Worm (Caenorhabditis elegans) whole organism, L3 larva: Measurements from ENCODE around the gene nhr-230.

Source experiments
- ZK546.5 ChIP-seq: sonication (generic microtip); optimal IDR thresholded peaks from 2 replicates; lab custom pipeline; 2017; ENCODE audit warnings: missing biosample characterization, missing genetic modification characterization
- daf-12 ChIP-seq: fragments of 150-350 bp; optimal IDR thresholded peaks from 2 replicates; lab custom pipeline; 2014; ENCODE audit warnings: missing biosample characterization, missing genetic modification reagents, missing genetic modification characterization
- elt-1 ChIP-seq: fragments of 150-350 bp; optimal IDR thresholded peaks from 2 replicates; lab custom pipeline; 2014; ENCODE audit warnings: missing biosample characterization, missing genetic modification characterization
- fkh-2 ChIP-seq: fragments of 150-350 bp; optimal IDR thresholded peaks from 2 replicates; lab custom pipeline; 2014; ENCODE audit warnings: missing biosample characterization, missing genetic modification reagents, missing genetic modification characterization
- lin-39 ChIP-seq: fragments of 150-350 bp; optimal IDR thresholded peaks from 2 replicates; lab custom pipeline; 2018; ENCODE audit warnings: missing biosample characterization, missing genetic modification reagents, missing genetic modification characterization
- nhr-237 ChIP-seq: fragments of 150-350 bp; optimal IDR thresholded peaks from 2 replicates; lab custom pipeline; 2014; ENCODE audit warnings: missing biosample characterization, missing genetic modification characterization
- nhr-76 ChIP-seq: fragments of 150-350 bp; sonication (generic microtip); optimal IDR thresholded peaks from 5 replicates; lab custom pipeline; 2014; ENCODE audit warnings: missing biosample characterization, missing genetic modification characterization
- nhr-77 ChIP-seq: fragments of 150-350 bp; optimal IDR thresholded peaks from 2 replicates; lab custom pipeline; 2014; ENCODE audit warnings: missing biosample characterization, missing genetic modification characterization
- pqm-1 ChIP-seq: fragments of 150-350 bp; optimal IDR thresholded peaks from 2 replicates; lab custom pipeline; 2017; ENCODE audit warnings: missing biosample characterization, missing genetic modification characterization, inconsistent platforms
- snpc-4 ChIP-seq: fragments of 150-350 bp; optimal IDR thresholded peaks from 2 replicates; lab custom pipeline; 2014; ENCODE audit warnings: missing biosample characterization, missing genetic modification characterization
- unc-39 ChIP-seq: sonication (generic microtip); optimal IDR thresholded peaks from 4 replicates; lab custom pipeline; 2017; ENCODE audit warnings: missing biosample characterization, missing genetic modification characterization

ce11 chrV:18838799-18839354 is 7.7 kb upstream of the nhr-230 start, which contains the start of gene nhr-65:
- TF ChIP-seq daf-12 = no peak
- TF ChIP-seq nhr-76 (tag; lab: Kevin White, UChicago) = no peak
- TF ChIP-seq elt-1 (tag; lab: Kevin White, UChicago) = no peak
- TF ChIP-seq nhr-237 (tag; lab: Kevin White, UChicago) = no peak
- peak; percentile 54 for TF ChIP-seq pqm-1 (tag; lab: Kevin White, UChicago)
- TF ChIP-seq unc-39 (tag; lab: Kevin White, UChicago) = no peak
- TF ChIP-seq snpc-4 (tag; lab: Kevin White, UChicago) = no peak
- TF ChIP-seq lin-39 (tag; lab: Kevin White, UChicago) = no peak
- TF ChIP-seq ZK546.5 (tag; lab: Kevin White, UChicago) = no peak
- TF ChIP-seq nhr-77 (tag; lab: Kevin White, UChicago) = no peak
- no peak for TF ChIP-seq fkh-2 (tag; lab: Kevin White, UChicago)
